Worm (Caenorhabditis elegans) whole organism, late embryonic: ENCODE results near the gene dct-12.

Experiments
- C08G9.2 ChIP-seq: sonication (generic microtip); optimal IDR thresholded peaks from 2 replicates; lab custom pipeline; 2016; ENCODE audit warnings: mild to moderate bottlenecking, missing genetic modification characterization, moderate library complexity, missing compliant biosample characterization
- C38D4.7 ChIP-seq: fragments of 200-800 bp; sonication (Bioruptor generic); optimal IDR thresholded peaks from 2 replicates; lab custom pipeline; 2018; ENCODE audit warnings: mild to moderate bottlenecking, missing genetic modification characterization, moderate library complexity, missing compliant biosample characterization
- F13H6.1 ChIP-seq: sonication (generic microtip); optimal IDR thresholded peaks from 2 replicates; lab custom pipeline; 2016; ENCODE audit warnings: missing genetic modification characterization, missing compliant biosample characterization
- K09A11.1 ChIP-seq: sonication (generic microtip); optimal IDR thresholded peaks from 2 replicates; lab custom pipeline; 2017; ENCODE audit warnings: antibody characterized with exemption, mild to moderate bottlenecking, missing genetic modification characterization, missing compliant biosample characterization; ENCODE audit not compliant: insufficient read depth
- ahr-1 ChIP-seq: sonication (generic microtip); optimal IDR thresholded peaks from 2 replicates; lab custom pipeline; 2016; ENCODE audit warnings: missing genetic modification characterization, missing compliant biosample characterization
- ama-1 ChIP-seq: fragments of 150-350 bp; optimal IDR thresholded peaks from 2 replicates; lab custom pipeline; 2014
- ceh-18 ChIP-seq: sonication (generic microtip); optimal IDR thresholded peaks from 2 replicates; lab custom pipeline; 2016; ENCODE audit warnings: missing genetic modification characterization, missing compliant biosample characterization
- ceh-19 ChIP-seq: fragments of 200-800 bp; sonication (Bioruptor generic); optimal IDR thresholded peaks from 2 replicates; lab custom pipeline; 2018; ENCODE audit warnings: mild to moderate bottlenecking, missing genetic modification characterization, missing compliant biosample characterization
- ceh-22 ChIP-seq: sonication (generic microtip); optimal IDR thresholded peaks from 2 replicates; lab custom pipeline; 2017; ENCODE audit warnings: missing biosample characterization, missing genetic modification characterization
- ceh-30 ChIP-seq: fragments of 150-350 bp; optimal IDR thresholded peaks from 2 replicates; lab custom pipeline; 2014; ENCODE audit warnings: missing biosample characterization, missing genetic modification characterization
- ceh-45 ChIP-seq: fragments of 200-800 bp; sonication (Bioruptor generic); IDR thresholded peaks from 2 replicates; pipeline ENCODE4 v1.3.6; 2022; ENCODE audit warnings: missing genetic modification reagents, missing genetic modification characterization, missing compliant biosample characterization
- ceh-6 ChIP-seq: fragments of 200-800 bp; sonication (Bioruptor generic); optimal IDR thresholded peaks from 2 replicates; lab custom pipeline; 2018; ENCODE audit warnings: mild to moderate bottlenecking, missing genetic modification characterization, missing compliant biosample characterization
- ceh-9 ChIP-seq: sonication (generic microtip); optimal IDR thresholded peaks from 2 replicates; lab custom pipeline; 2016; ENCODE audit warnings: mild to moderate bottlenecking, missing genetic modification characterization, inconsistent platforms, missing compliant biosample characterization
- dmd-4 ChIP-seq: sonication (generic microtip); optimal IDR thresholded peaks from 2 replicates; lab custom pipeline; 2016; ENCODE audit warnings: borderline replicate concordance, missing genetic modification characterization, missing compliant biosample characterization
- elt-2 ChIP-seq: sonication (generic microtip); optimal IDR thresholded peaks from 2 replicates; lab custom pipeline; 2016; ENCODE audit warnings: missing genetic modification reagents, missing genetic modification characterization, missing compliant biosample characterization
- fax-1 ChIP-seq: sonication (generic microtip); optimal IDR thresholded peaks from 2 replicates; lab custom pipeline; 2016; ENCODE audit warnings: missing genotype, missing genetic modification characterization, missing compliant biosample characterization
- fkh-6 ChIP-seq: sonication (generic microtip); optimal IDR thresholded peaks from 2 replicates; lab custom pipeline; 2016; ENCODE audit warnings: missing genetic modification characterization, missing compliant biosample characterization
- hlh-13 ChIP-seq: fragments of 200-800 bp; sonication (Bioruptor generic); optimal IDR thresholded peaks from 2 replicates; lab custom pipeline; 2018; ENCODE audit warnings: mild to moderate bottlenecking, missing genetic modification characterization, missing compliant biosample characterization
- hlh-15 ChIP-seq: sonication (generic microtip); optimal IDR thresholded peaks from 2 replicates; lab custom pipeline; 2016; ENCODE audit warnings: missing genetic modification characterization, missing compliant biosample characterization
- hlh-30 ChIP-seq: sonication (generic microtip); optimal IDR thresholded peaks from 2 replicates; lab custom pipeline; 2017; ENCODE audit warnings: antibody characterized with exemption, missing genetic modification characterization, missing compliant biosample characterization; ENCODE audit not compliant: insufficient read depth
- hlh-6 ChIP-seq: sonication (generic microtip); optimal IDR thresholded peaks from 2 replicates; lab custom pipeline; 2016; ENCODE audit warnings: missing genotype, missing genetic modification characterization, missing compliant biosample characterization
- hlh-8 ChIP-seq: sonication (generic microtip); optimal IDR thresholded peaks from 2 replicates; lab custom pipeline; 2016; ENCODE audit warnings: missing genotype, missing genetic modification characterization, missing compliant biosample characterization
- lim-6 ChIP-seq: sonication (generic microtip); optimal IDR thresholded peaks from 2 replicates; lab custom pipeline; 2016; ENCODE audit warnings: missing genetic modification characterization, missing compliant biosample characterization
- lin-11 ChIP-seq: fragments of 200-800 bp; sonication (Bioruptor generic); optimal IDR thresholded peaks from 2 replicates; lab custom pipeline; 2018; ENCODE audit warnings: mild to moderate bottlenecking, missing genetic modification characterization, missing compliant biosample characterization
- nfya-1 ChIP-seq: sonication (generic microtip); optimal IDR thresholded peaks from 2 replicates; lab custom pipeline; 2017; ENCODE audit warnings: missing genetic modification characterization, mild to moderate bottlenecking, missing compliant biosample characterization, antibody characterized with exemption, moderate library complexity
- nhr-11 ChIP-seq: fragments of 150-350 bp; optimal IDR thresholded peaks from 2 replicates; lab custom pipeline; 2014; ENCODE audit warnings: missing biosample characterization, missing genetic modification characterization
- nhr-232 ChIP-seq: sonication (generic microtip); optimal IDR thresholded peaks from 2 replicates; lab custom pipeline; 2016; ENCODE audit warnings: missing genetic modification characterization, missing compliant biosample characterization
- npax-4 ChIP-seq: sonication (generic microtip); optimal IDR thresholded peaks from 2 replicates; lab custom pipeline; 2016; ENCODE audit warnings: missing genetic modification characterization, missing compliant biosample characterization
- odd-2 ChIP-seq: sonication (generic microtip); optimal IDR thresholded peaks from 2 replicates; lab custom pipeline; 2017; ENCODE audit warnings: antibody characterized with exemption, mild to moderate bottlenecking, missing genetic modification characterization, missing compliant biosample characterization
- pag-3 ChIP-seq: sonication (generic microtip); optimal IDR thresholded peaks from 2 replicates; lab custom pipeline; 2016; ENCODE audit warnings: missing compliant biosample characterization, missing genetic modification characterization, borderline replicate concordance
- pat-9 ChIP-seq: fragments of 200-800 bp; sonication (Bioruptor generic); optimal IDR thresholded peaks from 2 replicates; lab custom pipeline; 2018; ENCODE audit warnings: mild to moderate bottlenecking, missing genetic modification characterization, moderate library complexity, missing compliant biosample characterization
- pha-2 ChIP-seq: sonication (generic microtip); optimal IDR thresholded peaks from 2 replicates; lab custom pipeline; 2017; ENCODE audit warnings: mild to moderate bottlenecking, missing genetic modification characterization, missing compliant biosample characterization
- pha-4 ChIP-seq: fragments of 150-350 bp; optimal IDR thresholded peaks from 2 replicates; lab custom pipeline; 2018; ENCODE audit warnings: missing biosample characterization, missing genetic modification reagents, missing genetic modification characterization
- pqm-1 ChIP-seq: sonication (generic microtip); optimal IDR thresholded peaks from 2 replicates; lab custom pipeline; 2016; ENCODE audit warnings: missing genetic modification characterization, missing compliant biosample characterization
- pros-1 ChIP-seq: fragments of 150-350 bp; optimal IDR thresholded peaks from 2 replicates; lab custom pipeline; 2014; ENCODE audit warnings: missing biosample characterization, missing genetic modification reagents, missing genetic modification characterization
- ref-2 ChIP-seq: sonication (generic microtip); optimal IDR thresholded peaks from 2 replicates; lab custom pipeline; 2016; ENCODE audit warnings: missing genetic modification characterization, missing compliant biosample characterization
- sdc-2 ChIP-seq: sonication (generic microtip); optimal IDR thresholded peaks from 2 replicates; lab custom pipeline; 2016; ENCODE audit warnings: missing genotype, missing genetic modification characterization, missing compliant biosample characterization
- tbx-2 ChIP-seq: sonication (generic microtip); optimal IDR thresholded peaks from 2 replicates; lab custom pipeline; 2016; ENCODE audit warnings: missing genetic modification characterization, missing compliant biosample characterization
- tbx-7 ChIP-seq: sonication (generic microtip); optimal IDR thresholded peaks from 2 replicates; lab custom pipeline; 2016; ENCODE audit warnings: missing genotype, missing genetic modification characterization, missing compliant biosample characterization
- unc-55 ChIP-seq: sonication (generic microtip); optimal IDR thresholded peaks from 2 replicates; lab custom pipeline; 2017; ENCODE audit warnings: missing biosample characterization, missing genetic modification reagents, missing genetic modification characterization
- zip-5 ChIP-seq: sonication (generic microtip); optimal IDR thresholded peaks from 2 replicates; lab custom pipeline; 2016; ENCODE audit warnings: missing genetic modification characterization, missing compliant biosample characterization
- ztf-16 ChIP-seq: sonication (generic microtip); optimal IDR thresholded peaks from 2 replicates; lab custom pipeline; 2017; ENCODE audit warnings: missing genetic modification characterization, missing compliant biosample characterization

The dct-12 gene

DNA sequence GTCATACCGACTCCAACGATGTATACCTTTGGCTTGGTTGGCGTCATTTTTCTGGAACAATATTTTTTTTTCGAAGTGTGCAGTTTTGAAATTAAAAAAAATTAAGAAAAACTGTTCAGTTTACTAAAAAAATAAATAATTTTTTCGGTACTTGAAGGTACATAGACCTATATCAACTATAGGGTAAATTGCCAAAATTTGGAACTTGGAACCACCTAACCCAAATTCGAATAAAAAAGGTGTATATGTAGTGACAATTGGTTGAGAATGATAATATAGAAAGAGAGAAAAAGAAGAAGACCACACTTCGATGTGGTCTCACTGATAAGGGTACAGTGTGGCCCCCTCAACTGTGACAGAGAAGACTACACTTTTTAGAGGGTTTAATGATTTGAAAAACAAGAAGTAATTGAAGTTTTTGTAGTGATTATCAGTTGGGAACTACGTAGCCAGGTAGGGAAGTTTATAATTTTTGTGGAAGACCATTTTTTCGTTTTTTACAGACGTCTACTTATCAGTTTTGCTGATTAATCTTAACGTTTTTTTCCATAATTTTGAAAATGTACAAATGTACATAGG, 6.5 kb downstream of the dct-12 start, which contains the start of gene daf-22:
daf-22 (minus strand) TSS at position 51 of the 579 bp plus-strand sequence.
- no peak for TF ChIP-seq nhr-11 (tag; lab: Kevin White, UChicago)
- TF ChIP-seq lim-6 (tag; lab: Kevin White, UChicago): no peak
- peak; percentile 76 for TF ChIP-seq elt-2
- no peak for TF ChIP-seq ceh-19 (GFP tag; lab: Kevin White, UChicago)

DNA sequence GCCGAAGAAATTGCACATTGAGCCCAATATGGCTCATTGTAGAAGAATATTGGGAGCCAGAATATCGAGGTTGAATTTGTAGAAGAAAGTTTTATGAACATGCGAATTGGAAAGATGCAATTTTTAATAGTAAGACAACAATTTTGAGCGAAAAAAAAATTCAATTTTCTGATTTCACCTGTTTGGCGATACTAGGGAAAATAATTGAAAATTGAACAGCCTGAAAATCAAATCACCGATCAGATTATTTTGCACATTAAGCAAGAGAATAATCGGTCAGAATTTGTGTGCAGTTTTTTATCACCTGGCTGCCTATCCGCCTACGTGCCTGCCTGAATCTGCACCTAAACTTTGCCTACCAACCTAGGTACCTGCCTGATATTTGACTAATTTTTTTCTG, 11.8 kb downstream of the dct-12 start, which contains the start of gene sre-26:
sre-26 (minus strand) TSS at position 101 of the 400 bp plus-strand sequence.
- no peak for TF ChIP-seq ahr-1 (tag; lab: Kevin White, UChicago)
- no peak for TF ChIP-seq ztf-16 (tag; lab: Kevin White, UChicago)
- no peak for TF ChIP-seq sdc-2 (tag; lab: Kevin White, UChicago)
- no peak for TF ChIP-seq ceh-18 (tag; lab: Kevin White, UChicago)
- TF ChIP-seq ama-1 (lab: Kevin White, UChicago): no peak
- TF ChIP-seq npax-4 (tag; lab: Kevin White, UChicago): no peak
- TF ChIP-seq C38D4.7 (GFP tag; lab: Kevin White, UChicago): no peak
- no peak for TF ChIP-seq nhr-11 (tag; lab: Kevin White, UChicago)
- TF ChIP-seq nhr-232: no peak
- TF ChIP-seq pha-4 (tag; lab: Kevin White, UChicago): no peak
- TF ChIP-seq hlh-13 (GFP tag; lab: Kevin White, UChicago): no peak
- no peak for TF ChIP-seq ceh-9
- TF ChIP-seq odd-2 (tag; lab: Kevin White, UChicago): no peak
- TF ChIP-seq pag-3 (tag; lab: Kevin White, UChicago): no peak
- TF ChIP-seq ceh-30: no peak
- no peak for TF ChIP-seq hlh-15 (tag; lab: Kevin White, UChicago)
- TF ChIP-seq ceh-45 (GFP tag; lab: Robert Waterston, UW): no peak
- no peak for TF ChIP-seq tbx-2
- TF ChIP-seq ref-2 (tag; lab: Kevin White, UChicago): no peak

DNA sequence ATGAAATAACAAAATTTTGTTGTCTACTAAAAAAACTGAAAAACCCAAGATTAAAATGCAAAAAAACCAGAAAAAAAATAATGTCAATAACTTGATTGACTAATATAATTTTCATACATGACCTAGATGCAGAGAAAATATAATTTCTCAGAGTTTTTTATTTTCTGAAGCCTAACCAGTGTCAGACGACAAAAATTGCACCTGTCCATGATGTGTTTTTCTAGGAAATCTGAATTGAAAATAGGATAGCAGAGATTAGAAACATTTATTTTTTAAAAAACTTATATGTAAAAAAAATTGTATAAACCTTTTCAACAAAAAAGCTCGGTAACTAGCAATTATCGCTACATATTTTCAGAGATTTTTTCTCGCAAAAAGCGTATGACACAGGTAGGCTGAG, 14.3 kb downstream of the dct-12 start:
- no peak for TF ChIP-seq hlh-15 (tag; lab: Kevin White, UChicago)
- no peak for TF ChIP-seq ref-2 (tag; lab: Kevin White, UChicago)
- no peak for TF ChIP-seq nhr-232
- TF ChIP-seq dmd-4 (tag; lab: Kevin White, UChicago): no peak
- no peak for TF ChIP-seq F13H6.1 (tag; lab: Kevin White, UChicago)
- TF ChIP-seq tbx-7 (tag; lab: Kevin White, UChicago): no peak
- no peak for TF ChIP-seq ceh-18 (tag; lab: Kevin White, UChicago)
- TF ChIP-seq C08G9.2 (tag; lab: Kevin White, UChicago): no peak
- no peak for TF ChIP-seq fax-1 (tag; lab: Kevin White, UChicago)
- no peak for TF ChIP-seq zip-5 (tag; lab: Kevin White, UChicago)
- TF ChIP-seq ceh-6: no peak
- no peak for TF ChIP-seq hlh-8

DNA sequence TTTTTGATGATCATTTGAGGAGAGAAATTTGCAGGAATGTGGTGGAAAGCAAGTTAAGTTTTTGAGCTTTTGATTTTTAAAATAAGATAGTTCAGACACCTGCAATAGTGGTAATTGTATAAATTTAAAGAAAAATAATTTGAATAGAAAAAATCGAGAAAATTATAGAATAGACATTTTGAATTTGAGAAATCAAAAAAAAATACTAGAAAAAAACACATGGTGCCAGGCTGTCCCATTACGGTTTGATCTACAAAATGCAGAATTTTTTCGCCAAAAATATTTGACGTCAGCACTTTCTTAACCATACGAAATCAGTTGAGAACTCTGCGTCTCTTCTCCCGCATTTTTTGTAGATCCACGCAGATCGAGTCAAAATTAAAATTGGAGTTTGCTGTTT, 14.7 kb downstream of the dct-12 start, which contains the start of gene sre-27:
sre-27 (minus strand) TSS at position 101 of the 400 bp plus-strand sequence.
- TF ChIP-seq K09A11.1: no peak
- TF ChIP-seq C38D4.7 (GFP tag; lab: Kevin White, UChicago): no peak
- no peak for TF ChIP-seq pros-1 (tag; lab: Kevin White, UChicago)
- no peak for TF ChIP-seq unc-55 (GFP tag; lab: Kevin White, UChicago)

DNA sequence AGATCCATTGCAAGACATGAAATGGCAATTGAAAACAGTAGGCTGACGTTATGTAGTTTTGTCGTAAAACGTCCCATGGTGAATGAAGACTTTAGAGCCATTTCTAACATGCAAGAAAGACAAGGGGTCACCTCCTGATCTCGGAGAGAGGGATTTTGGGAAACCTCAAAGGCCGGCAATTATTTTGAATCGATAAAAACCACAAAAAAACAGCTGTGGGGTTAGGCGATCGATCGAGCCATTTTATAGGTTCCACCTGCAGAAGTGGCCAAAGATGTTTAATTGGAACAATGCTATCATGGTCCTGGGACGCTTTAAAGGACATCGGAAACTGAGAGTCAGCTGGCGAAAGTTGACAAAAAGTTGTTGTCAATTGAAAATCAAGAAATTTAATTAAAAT, 17.5 kb downstream of the dct-12 start, which contains the start of gene Y57A10C.11:
Y57A10C.11 (minus strand) TSS at position 101 of the 400 bp plus-strand sequence.
- TF ChIP-seq nhr-11 (tag; lab: Kevin White, UChicago): no peak
- no peak for TF ChIP-seq nfya-1 (tag; lab: Kevin White, UChicago)
- TF ChIP-seq hlh-6 (tag; lab: Kevin White, UChicago): no peak
- no peak for TF ChIP-seq lin-11 (tag; lab: Kevin White, UChicago)
- TF ChIP-seq ama-1 (lab: Kevin White, UChicago): no peak
- no peak for TF ChIP-seq fkh-6 (tag; lab: Kevin White, UChicago)
- no peak for TF ChIP-seq F13H6.1 (tag; lab: Kevin White, UChicago)
- TF ChIP-seq hlh-15 (tag; lab: Kevin White, UChicago): no peak
- TF ChIP-seq nhr-232: no peak
- TF ChIP-seq pqm-1 (tag; lab: Kevin White, UChicago): no peak
- no peak for TF ChIP-seq ceh-22 (tag; lab: Kevin White, UChicago)
- no peak for TF ChIP-seq hlh-30 (tag; lab: Kevin White, UChicago)
- TF ChIP-seq pat-9 (tag; lab: Kevin White, UChicago): no peak
- TF ChIP-seq pha-2 (tag; lab: Kevin White, UChicago): no peak
